Worm (Caenorhabditis elegans) whole organism, young adult: Measurements from ENCODE around the gene tbx-35.

Experiments
- B0019.2 ChIP-seq: fragments of 200-800 bp; sonication (Bioruptor generic); conservative IDR thresholded peaks from 2 replicates; pipeline ENCODE4 v1.3.6; 2022; ENCODE audit warnings: missing genetic modification reagents, missing genetic modification characterization, missing compliant biosample characterization
- C06A6.2 ChIP-seq: fragments of 200-800 bp; sonication (Bioruptor generic); conservative IDR thresholded peaks from 2 replicates; pipeline ENCODE4 v1.3.6; 2022; ENCODE audit warnings: missing genetic modification characterization, missing compliant biosample characterization
- D2030.7 ChIP-seq: fragments of 200-800 bp; sonication (Bioruptor generic); IDR thresholded peaks from 2 replicates; pipeline ENCODE4 v1.3.6; 2022; ENCODE audit warnings: missing genetic modification reagents, missing genetic modification characterization, missing compliant biosample characterization
- F22D6.2 ChIP-seq: sonication (generic microtip); optimal IDR thresholded peaks from 2 replicates; lab custom pipeline; 2016; ENCODE audit warnings: mild to moderate bottlenecking, missing genetic modification characterization, missing compliant biosample characterization
- F37B4.10 ChIP-seq: fragments of 200-800 bp; sonication (Bioruptor generic); IDR thresholded peaks from 2 replicates; pipeline ENCODE4 v1.3.6; 2022; ENCODE audit warnings: missing genetic modification characterization, missing compliant biosample characterization
- F57A8.1 ChIP-seq: fragments of 200-800 bp; sonication (Bioruptor generic); optimal IDR thresholded peaks from 2 replicates; lab custom pipeline; 2018; ENCODE audit warnings: mild to moderate bottlenecking, missing genetic modification characterization, moderate library complexity, missing compliant biosample characterization
- ama-1 ChIP-seq, 3 experiments: fragments of 150-350 bp in 1 of 3; sonication (generic microtip) in 2 of 3; optimal IDR thresholded peaks; 2 replicates each; lab custom pipeline; 2014 to 2018; ENCODE audit warnings: missing biosample characterization in 2 of 3, missing genetic modification characterization in 2 of 3, missing genetic modification reagents in 2 of 3
- aptf-2 ChIP-seq: fragments of 200-800 bp; sonication (Bioruptor generic); conservative IDR thresholded peaks from 2 replicates; pipeline ENCODE4 v1.3.6; 2022; ENCODE audit warnings: missing genetic modification reagents, missing genetic modification characterization, missing compliant biosample characterization
- aptf-3 ChIP-seq: fragments of 200-800 bp; sonication (Bioruptor generic); IDR thresholded peaks from 2 replicates; pipeline ENCODE4 v1.3.6; 2022; ENCODE audit warnings: missing genetic modification characterization, missing compliant biosample characterization
- atf-7 ChIP-seq: sonication (generic microtip); optimal IDR thresholded peaks from 2 replicates; lab custom pipeline; 2017; ENCODE audit warnings: mild to moderate bottlenecking, missing genetic modification characterization, missing compliant biosample characterization
- athp-1 ChIP-seq: sonication (generic microtip); optimal IDR thresholded peaks from 2 replicates; lab custom pipeline; 2017; ENCODE audit warnings: mild to moderate bottlenecking, missing genetic modification characterization, missing compliant biosample characterization
- attf-5 ChIP-seq: fragments of 200-800 bp; sonication (Bioruptor generic); optimal IDR thresholded peaks from 2 replicates; lab custom pipeline; 2018; ENCODE audit warnings: mild to moderate bottlenecking, missing genetic modification characterization, missing compliant biosample characterization
- ceh-40 ChIP-seq: fragments of 200-800 bp; sonication (Bioruptor generic); IDR thresholded peaks from 2 replicates; pipeline ENCODE4 v1.3.6; 2022; ENCODE audit warnings: missing genetic modification characterization, missing compliant biosample characterization
- ceh-58 ChIP-seq: fragments of 200-800 bp; sonication (Bioruptor generic); IDR thresholded peaks from 2 replicates; pipeline ENCODE4 v1.3.6; 2022; ENCODE audit warnings: missing genetic modification characterization, missing compliant biosample characterization
- chd-7 ChIP-seq: sonication (generic microtip); optimal IDR thresholded peaks from 2 replicates; lab custom pipeline; 2016; ENCODE audit warnings: mild to moderate bottlenecking, missing genetic modification characterization, moderate library complexity, missing compliant biosample characterization
- egl-18 ChIP-seq: fragments of 200-800 bp; sonication (Bioruptor generic); IDR thresholded peaks from 2 replicates; pipeline ENCODE4 v1.3.6; 2022; ENCODE audit warnings: missing genetic modification reagents, missing genetic modification characterization, missing compliant biosample characterization
- egl-44 ChIP-seq: fragments of 200-800 bp; sonication (Bioruptor generic); IDR thresholded peaks from 2 replicates; pipeline ENCODE4 v1.3.6; 2022; ENCODE audit warnings: missing genetic modification reagents, missing genetic modification characterization, missing compliant biosample characterization
- ets-4 ChIP-seq: fragments of 200-800 bp; sonication (Bioruptor generic); optimal IDR thresholded peaks from 2 replicates; lab custom pipeline; 2018; ENCODE audit warnings: mild to moderate bottlenecking, missing genetic modification characterization, missing compliant biosample characterization
- gei-17 ChIP-seq: fragments of 200-800 bp; sonication (Bioruptor generic); optimal IDR thresholded peaks from 2 replicates; lab custom pipeline; 2018; ENCODE audit warnings: mild to moderate bottlenecking, missing genetic modification characterization, missing compliant biosample characterization
- hmg-1.2 ChIP-seq: fragments of 200-800 bp; sonication (Bioruptor generic); IDR thresholded peaks from 2 replicates; pipeline ENCODE4 v1.3.6; 2022; ENCODE audit warnings: missing genetic modification reagents, missing genetic modification characterization, missing compliant biosample characterization
- hmg-20 ChIP-seq: fragments of 200-800 bp; sonication (Bioruptor generic); IDR thresholded peaks from 2 replicates; pipeline ENCODE4 v1.3.6; 2022; ENCODE audit warnings: missing genetic modification reagents, missing genetic modification characterization, missing compliant biosample characterization
- lag-1 ChIP-seq: fragments of 200-800 bp; sonication (Bioruptor generic); IDR thresholded peaks from 2 replicates; pipeline ENCODE4 v1.3.6; 2022; ENCODE audit warnings: missing genetic modification reagents, missing genetic modification characterization, missing compliant biosample characterization
- let-607 ChIP-seq, 2 experiments: fragments of 200-800 bp in 1 of 2; sonication (Bioruptor generic) in 1 of 2; sonication (generic microtip) in 1 of 2; optimal IDR thresholded peaks; 2 replicates each; lab custom pipeline; 2016 to 2018; ENCODE audit warnings: mild to moderate bottlenecking in 2 of 2, missing compliant biosample characterization in 2 of 2, missing genetic modification characterization in 2 of 2, moderate library complexity in 2 of 2, missing genotype in 1 of 2
- lin-26 ChIP-seq: fragments of 200-800 bp; sonication (Bioruptor generic); IDR thresholded peaks from 2 replicates; pipeline ENCODE4 v1.3.6; 2022; ENCODE audit warnings: missing genetic modification reagents, missing genetic modification characterization, missing compliant biosample characterization
- lin-35 ChIP-seq, 3 experiments: fragments of 150-350 bp in 2 of 3; sonication (generic microtip) in 1 of 3; optimal IDR thresholded peaks; 2 replicates each; lab custom pipeline; 2014 to 2018; ENCODE audit warnings: missing biosample characterization in 3 of 3, missing genetic modification characterization in 3 of 3, missing genetic modification reagents in 3 of 3
- lin-40 ChIP-seq: sonication (generic microtip); optimal IDR thresholded peaks from 2 replicates; lab custom pipeline; 2016; ENCODE audit warnings: missing genetic modification characterization, mild to moderate bottlenecking, missing compliant biosample characterization, missing genotype, missing genetic modification reagents
- lin-54 ChIP-seq: fragments of 200-800 bp; sonication (Bioruptor generic); optimal IDR thresholded peaks from 2 replicates; lab custom pipeline; 2018; ENCODE audit warnings: mild to moderate bottlenecking, missing genetic modification characterization, missing compliant biosample characterization
- lsl-1 ChIP-seq: fragments of 200-800 bp; sonication (Bioruptor generic); optimal IDR thresholded peaks from 2 replicates; lab custom pipeline; 2018; ENCODE audit warnings: mild to moderate bottlenecking, missing genetic modification characterization, moderate library complexity, missing compliant biosample characterization
- madf-3 ChIP-seq: fragments of 200-800 bp; sonication (Bioruptor generic); IDR thresholded peaks from 2 replicates; pipeline ENCODE4 v1.3.6; 2022; ENCODE audit warnings: missing genetic modification reagents, missing genetic modification characterization, missing compliant biosample characterization
- madf-6 ChIP-seq: fragments of 200-800 bp; sonication (Bioruptor generic); IDR thresholded peaks from 2 replicates; pipeline ENCODE4 v1.3.6; 2022; ENCODE audit warnings: missing genetic modification reagents, missing genetic modification characterization, missing compliant biosample characterization
- mcd-1 ChIP-seq: fragments of 200-800 bp; sonication (Bioruptor generic); IDR thresholded peaks from 2 replicates; pipeline ENCODE4 v1.3.6; 2022; ENCODE audit warnings: missing genetic modification reagents, missing genetic modification characterization, missing compliant biosample characterization
- mes-4 ChIP-seq: sonication (generic microtip); optimal IDR thresholded peaks from 2 replicates; lab custom pipeline; 2016; ENCODE audit warnings: missing genotype, missing genetic modification characterization, missing compliant biosample characterization
- nfyb-1 ChIP-seq: fragments of 200-800 bp; sonication (Bioruptor generic); IDR thresholded peaks from 2 replicates; pipeline ENCODE4 v1.3.6; 2022; ENCODE audit warnings: missing genetic modification reagents, missing genetic modification characterization, missing compliant biosample characterization
- nhr-90 ChIP-seq: sonication (generic microtip); optimal IDR thresholded peaks from 2 replicates; lab custom pipeline; 2016; ENCODE audit warnings: missing genotype, mild to moderate bottlenecking, missing genetic modification characterization, missing compliant biosample characterization
- pbrm-1 ChIP-seq: fragments of 200-800 bp; sonication (Bioruptor generic); IDR thresholded peaks from 2 replicates; pipeline ENCODE4 v1.3.6; 2022; ENCODE audit warnings: missing genetic modification reagents, missing genetic modification characterization, missing compliant biosample characterization
- rcor-1 ChIP-seq: fragments of 200-800 bp; sonication (Bioruptor generic); IDR thresholded peaks from 2 replicates; pipeline ENCODE4 v1.3.6; 2022; ENCODE audit warnings: missing genetic modification reagents, missing genetic modification characterization, missing compliant biosample characterization
- rec-8 ChIP-seq, 2 experiments: sonication (generic microtip); optimal IDR thresholded peaks; 2 replicates each; lab custom pipeline; 2016; ENCODE audit warnings: mild to moderate bottlenecking in 2 of 2, missing genetic modification characterization in 2 of 2, missing genetic modification reagents in 2 of 2, missing genotype in 2 of 2, missing biosample characterization in 1 of 2, missing compliant biosample characterization in 1 of 2, moderate library complexity in 1 of 2
- rpc-1 ChIP-seq, 2 experiments: fragments of 150-350 bp in 1 of 2; sonication (generic microtip) in 1 of 2; optimal IDR thresholded peaks; 2 replicates each; lab custom pipeline; 2014 to 2018; ENCODE audit warnings: missing biosample characterization in 1 of 2, missing genetic modification characterization in 1 of 2, missing genetic modification reagents in 1 of 2, missing genotype in 1 of 2
- sea-2 ChIP-seq: fragments of 200-800 bp; sonication (Bioruptor generic); IDR thresholded peaks from 2 replicates; pipeline ENCODE4 v1.3.6; 2022; ENCODE audit warnings: missing genetic modification characterization, missing compliant biosample characterization
- snpc-3.4 ChIP-seq: sonication (generic microtip); optimal IDR thresholded peaks from 2 replicates; lab custom pipeline; 2017; ENCODE audit warnings: missing genetic modification characterization, mild to moderate bottlenecking, missing compliant biosample characterization, antibody characterized with exemption, moderate library complexity, missing genotype, missing genetic modification reagents
- snpc-4 ChIP-seq, 5 experiments: fragments of 150-350 bp in 1 of 5; sonication (generic microtip) in 4 of 5; optimal IDR thresholded peaks; 2 replicates each; lab custom pipeline; 2014 to 2018; ENCODE audit warnings: missing genetic modification characterization in 5 of 5, missing biosample characterization in 3 of 5, antibody characterized with exemption in 2 of 5, mild to moderate bottlenecking in 2 of 5, missing compliant biosample characterization in 2 of 5, missing genotype in 2 of 5, moderate library complexity in 2 of 5, missing genetic modification reagents in 1 of 5
- tbp1 ChIP-seq: fragments of 200-800 bp; sonication (Bioruptor generic); optimal IDR thresholded peaks from 2 replicates; lab custom pipeline; 2018; ENCODE audit warnings: mild to moderate bottlenecking, missing genetic modification characterization, missing compliant biosample characterization
- unc-62 ChIP-seq: fragments of 150-350 bp; optimal IDR thresholded peaks from 2 replicates; lab custom pipeline; 2014; ENCODE audit warnings: missing biosample characterization, missing genetic modification reagents, missing genetic modification characterization
- ztf-26 ChIP-seq: sonication (generic microtip); optimal IDR thresholded peaks from 2 replicates; lab custom pipeline; 2017; ENCODE audit warnings: missing genetic modification characterization, missing compliant biosample characterization

tbx-35 gene

ce11 chrII:5574925-5575324 lies 49.7 kb upstream of the tbx-35 start (continued):
- TF ChIP-seq let-607 (tag; optimal IDR thresholded peaks at IDR 0.05; lab: Kevin White, UChicago): peak; percentile 49 to 76
- peak; percentile 37; the same call in 1 of the 2 replicates for TF ChIP-seq lin-26 (GFP tag; lab: Robert Waterston, UW)
- TF ChIP-seq nfyb-1 (GFP tag; lab: Robert Waterston, UW): peak; percentile 67; the same call in 1 of the 2 replicates
- peak; percentile 6 for TF ChIP-seq lin-54 (GFP tag; lab: Kevin White, UChicago)
- 0 out of 2 replicates have a peak, but pooled peaks have one; percentile 2 for TF ChIP-seq hmg-20 (GFP tag; lab: Robert Waterston, UW)
- no peak for TF ChIP-seq F57A8.1 (GFP tag; lab: Kevin White, UChicago)
- TF ChIP-seq rpc-1 (optimal IDR thresholded peaks at IDR 0.05; lab: Kevin White, UChicago): no peak
- no peak for TF ChIP-seq rpc-1 (tag; optimal IDR thresholded peaks at IDR 0.05; lab: Kevin White, UChicago)
- peak; percentile 38; the same call in 1 of the 2 replicates for TF ChIP-seq mcd-1
- peak; percentile 36; the same call in 1 of the 2 replicates for TF ChIP-seq pbrm-1
- no peak for TF ChIP-seq lsl-1 (GFP tag; lab: Kevin White, UChicago)

DNA sequence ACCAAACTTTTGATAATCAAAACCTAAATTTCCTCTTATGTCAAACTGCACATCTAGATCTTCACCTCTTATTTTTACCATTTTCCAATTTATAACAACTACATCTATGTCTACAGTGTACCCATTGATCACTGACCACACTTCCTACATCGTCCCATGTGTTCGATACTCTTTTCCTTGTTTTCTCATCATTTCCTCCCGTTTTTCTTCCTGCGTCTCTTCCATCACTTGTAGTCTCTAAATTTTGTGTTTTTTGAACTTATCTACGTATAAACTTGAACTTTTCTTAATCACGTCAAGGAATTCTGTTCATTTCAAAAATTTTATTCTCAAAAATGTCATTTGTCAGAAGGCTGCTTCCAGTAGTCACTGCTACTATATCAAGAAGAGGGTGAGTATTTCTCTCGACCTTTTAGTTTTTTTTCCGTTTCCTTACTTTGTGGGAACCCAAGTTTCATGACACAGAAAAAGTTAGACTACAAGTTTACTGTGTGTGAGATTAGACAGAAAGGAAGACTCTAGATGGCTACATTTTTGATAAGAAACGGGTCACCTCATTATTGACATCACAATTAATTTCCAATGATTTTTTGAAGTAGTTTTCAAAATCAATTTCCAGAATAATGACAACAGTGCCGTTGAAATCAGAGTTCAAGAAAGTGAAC lies 47.0 kb upstream of the tbx-35 start:
- TF ChIP-seq D2030.7 (GFP tag; lab: Robert Waterston, UW): no peak
- no peak for TF ChIP-seq snpc-4 (GFP tag; optimal IDR thresholded peaks at IDR 0.05; lab: Kevin White, UChicago)
- TF ChIP-seq snpc-4 (tag; optimal IDR thresholded peaks at IDR 0.05; lab: Kevin White, UChicago): peak in 1 of 4 experiments; percentile 51
- TF ChIP-seq nhr-90: no peak
- TF ChIP-seq sea-2 (GFP tag; lab: Robert Waterston, UW): no peak
- TF ChIP-seq F57A8.1 (GFP tag; lab: Kevin White, UChicago): no peak
- no peak for TF ChIP-seq rcor-1 (GFP tag; lab: Robert Waterston, UW)
- TF ChIP-seq aptf-2 (GFP tag; lab: Robert Waterston, UW): no peak
- TF ChIP-seq chd-7 (tag; lab: Kevin White, UChicago): peak; percentile 35
- TF ChIP-seq madf-3 (GFP tag; lab: Robert Waterston, UW): no peak
- TF ChIP-seq lin-35 (GFP tag; optimal IDR thresholded peaks at IDR 0.05; lab: Kevin White, UChicago): no peak
- no peak for TF ChIP-seq rec-8 (tag; optimal IDR thresholded peaks at IDR 0.05; lab: Kevin White, UChicago)
- TF ChIP-seq B0019.2 (GFP tag; lab: Robert Waterston, UW): no peak
- TF ChIP-seq ceh-40 (GFP tag; lab: Robert Waterston, UW): no peak
- no peak for TF ChIP-seq lag-1 (GFP tag; lab: Robert Waterston, UW)
- TF ChIP-seq mes-4 (tag; lab: Kevin White, UChicago): no peak
- TF ChIP-seq attf-5 (GFP tag; lab: Kevin White, UChicago): peak; percentile 5
- no peak for TF ChIP-seq egl-18
- no peak for TF ChIP-seq egl-44 (GFP tag; lab: Robert Waterston, UW)
- no peak for TF ChIP-seq unc-62 (GFP tag; lab: Kevin White, UChicago)
- TF ChIP-seq gei-17 (GFP tag; lab: Kevin White, UChicago): no peak
- TF ChIP-seq lin-40: peak; percentile 18
- no peak for TF ChIP-seq madf-6 (GFP tag; lab: Robert Waterston, UW)
- TF ChIP-seq F37B4.10: no peak
- TF ChIP-seq lin-26 (GFP tag; lab: Robert Waterston, UW): no peak
- TF ChIP-seq C06A6.2 (GFP tag; lab: Robert Waterston, UW): no peak
- no peak for TF ChIP-seq snpc-3.4 (tag; lab: Kevin White, UChicago)
- TF ChIP-seq ets-4 (GFP tag; lab: Kevin White, UChicago): no peak
- TF ChIP-seq athp-1 (tag; lab: Kevin White, UChicago): no peak
- TF ChIP-seq ztf-26 (tag; lab: Kevin White, UChicago): peak; percentile 5
- no peak for TF ChIP-seq aptf-3 (GFP tag; lab: Robert Waterston, UW)
- 0 out of 2 replicates have a peak, but pooled peaks have one; percentile 32 for TF ChIP-seq hmg-1.2
- no peak for TF ChIP-seq ceh-58 (GFP tag; lab: Robert Waterston, UW)
- no peak; the same call in 1 of the 2 replicates for TF ChIP-seq nfyb-1 (GFP tag; lab: Robert Waterston, UW)
- no peak for TF ChIP-seq tbp1 (GFP tag; lab: Kevin White, UChicago)
- TF ChIP-seq ama-1 (optimal IDR thresholded peaks at IDR 0.05; lab: Kevin White, UChicago): peak; percentile 9
- no peak for TF ChIP-seq ama-1 (GFP tag; optimal IDR thresholded peaks at IDR 0.05; lab: Kevin White, UChicago)
- TF ChIP-seq F22D6.2 (tag; lab: Kevin White, UChicago): no peak
- peak; percentile 7 for TF ChIP-seq atf-7 (tag; lab: Kevin White, UChicago)
